Worm (Caenorhabditis elegans) whole organism, young adult: ENCODE results near the gene end-1.

Experiments
- ceh-40 ChIP-seq: fragments of 200-800 bp; sonication (Bioruptor generic); IDR thresholded peaks from 2 replicates; pipeline ENCODE4 v1.3.6; 2022; ENCODE audit warnings: missing genetic modification characterization, missing compliant biosample characterization
- ceh-91 ChIP-seq: fragments of 200-800 bp; sonication (Bioruptor generic); IDR thresholded peaks from 2 replicates; pipeline ENCODE4 v1.3.6; 2022; ENCODE audit warnings: missing genetic modification reagents, missing genetic modification characterization, missing compliant biosample characterization
- fkh-3 ChIP-seq: sonication (generic microtip); optimal IDR thresholded peaks from 2 replicates; lab custom pipeline; 2016; ENCODE audit warnings: mild to moderate bottlenecking, missing genetic modification characterization, missing compliant biosample characterization
- nhr-90 ChIP-seq: sonication (generic microtip); optimal IDR thresholded peaks from 2 replicates; lab custom pipeline; 2016; ENCODE audit warnings: missing genotype, mild to moderate bottlenecking, missing genetic modification characterization, missing compliant biosample characterization

- TF ChIP-seq ceh-91 (GFP tag; lab: Robert Waterston, UW) (no peak), ceh-40 (GFP tag; lab: Robert Waterston, UW) (no peak), fkh-3 (tag; lab: Kevin White, UChicago) (no peak), nhr-90 (tag; lab: Kevin White, UChicago) (no peak)
Measured at ce11 chrV:14006819-14007218, 21.9 kb downstream of the end-1 start.
